Worm (Caenorhabditis elegans) whole organism, L3 larva: ENCODE data around the gene K02D10.4.

Experiments used
- ZK546.5 ChIP-seq: sonication (generic microtip); optimal IDR thresholded peaks from 2 replicates; lab custom pipeline; 2017; ENCODE audit warnings: missing biosample characterization, missing genetic modification characterization
- aly-2 ChIP-seq: fragments of 150-350 bp; optimal IDR thresholded peaks from 2 replicates; lab custom pipeline; 2014; ENCODE audit warnings: missing biosample characterization, missing genetic modification characterization
- ceh-16 ChIP-seq: sonication (generic microtip); optimal IDR thresholded peaks from 2 replicates; lab custom pipeline; 2017; ENCODE audit warnings: missing biosample characterization, missing genetic modification characterization
- ceh-9 ChIP-seq: sonication (generic microtip); optimal IDR thresholded peaks from 2 replicates; lab custom pipeline; 2018; ENCODE audit warnings: missing biosample characterization, missing genetic modification characterization
- daf-12 ChIP-seq: fragments of 150-350 bp; optimal IDR thresholded peaks from 2 replicates; lab custom pipeline; 2014; ENCODE audit warnings: missing biosample characterization, missing genetic modification reagents, missing genetic modification characterization
- egl-27 ChIP-seq: sonication (generic microtip); optimal IDR thresholded peaks from 4 replicates; lab custom pipeline; 2017; ENCODE audit warnings: missing biosample characterization, missing genetic modification reagents, missing genetic modification characterization
- elt-2 ChIP-seq: sonication (generic microtip); optimal IDR thresholded peaks from 2 replicates; lab custom pipeline; 2016; ENCODE audit warnings: missing genetic modification reagents, mild to moderate bottlenecking, missing genetic modification characterization, missing compliant biosample characterization
- elt-3 ChIP-seq, 3 experiments: fragments of 150-350 bp in 1 of 3; sonication (generic microtip) in 2 of 3; optimal IDR thresholded peaks; 2 replicates in 2 of 3; 4 replicates in 1 of 3; lab custom pipeline; 2014 to 2017; ENCODE audit warnings: missing biosample characterization in 3 of 3, missing genetic modification characterization in 3 of 3
- fkh-10 ChIP-seq: sonication (generic microtip); optimal IDR thresholded peaks from 2 replicates; lab custom pipeline; 2017; ENCODE audit warnings: missing biosample characterization, missing genetic modification reagents, missing genetic modification characterization
- fkh-2 ChIP-seq: fragments of 150-350 bp; optimal IDR thresholded peaks from 2 replicates; lab custom pipeline; 2014; ENCODE audit warnings: missing biosample characterization, missing genetic modification reagents, missing genetic modification characterization
- fos-1 ChIP-seq: fragments of 150-350 bp; optimal IDR thresholded peaks from 2 replicates; lab custom pipeline; 2014; ENCODE audit warnings: missing biosample characterization, missing genetic modification characterization
- jun-1 ChIP-seq: fragments of 150-350 bp; optimal IDR thresholded peaks from 2 replicates; lab custom pipeline; 2014; ENCODE audit warnings: missing biosample characterization, missing genetic modification reagents, missing genetic modification characterization
- lin-15B ChIP-seq: fragments of 150-350 bp; optimal IDR thresholded peaks from 2 replicates; lab custom pipeline; 2014; ENCODE audit warnings: missing biosample characterization, missing genetic modification characterization
- lin-39 ChIP-seq: fragments of 150-350 bp; optimal IDR thresholded peaks from 2 replicates; lab custom pipeline; 2018; ENCODE audit warnings: missing biosample characterization, missing genetic modification reagents, missing genetic modification characterization
- lsy-12 ChIP-seq: sonication (generic microtip); optimal IDR thresholded peaks from 2 replicates; lab custom pipeline; 2016; ENCODE audit warnings: mild to moderate bottlenecking, missing genetic modification characterization, missing compliant biosample characterization
- mml-1 ChIP-seq: fragments of 150-350 bp; sonication (generic microtip); optimal IDR thresholded peaks from 3 replicates; lab custom pipeline; 2014; ENCODE audit warnings: missing biosample characterization, missing genetic modification characterization
- nfya-1 ChIP-seq: sonication (generic microtip); optimal IDR thresholded peaks from 2 replicates; lab custom pipeline; 2017; ENCODE audit warnings: missing genetic modification characterization, mild to moderate bottlenecking, missing compliant biosample characterization, antibody characterized with exemption, moderate library complexity; ENCODE audit not compliant: insufficient read depth
- nhr-11 ChIP-seq: fragments of 150-350 bp; optimal IDR thresholded peaks from 2 replicates; lab custom pipeline; 2014; ENCODE audit warnings: missing biosample characterization, missing genetic modification characterization
- nhr-12 ChIP-seq: fragments of 150-350 bp; optimal IDR thresholded peaks from 2 replicates; lab custom pipeline; 2014; ENCODE audit warnings: missing biosample characterization, missing genetic modification characterization
- nhr-237 ChIP-seq: fragments of 150-350 bp; optimal IDR thresholded peaks from 2 replicates; lab custom pipeline; 2014; ENCODE audit warnings: missing biosample characterization, missing genetic modification characterization
- nhr-25 ChIP-seq: sonication (generic microtip); optimal IDR thresholded peaks from 2 replicates; lab custom pipeline; 2017; ENCODE audit warnings: missing biosample characterization, missing genetic modification characterization
- nhr-28 ChIP-seq: fragments of 150-350 bp; optimal IDR thresholded peaks from 2 replicates; lab custom pipeline; 2014; ENCODE audit warnings: missing biosample characterization, missing genetic modification characterization
- nhr-43 ChIP-seq: sonication (generic microtip); optimal IDR thresholded peaks from 2 replicates; lab custom pipeline; 2016; ENCODE audit warnings: mild to moderate bottlenecking, missing genetic modification characterization, missing compliant biosample characterization; ENCODE audit not compliant: poor library complexity, severe bottlenecking
- nhr-67 ChIP-seq: fragments of 150-350 bp; optimal IDR thresholded peaks from 2 replicates; lab custom pipeline; 2014; ENCODE audit warnings: missing biosample characterization, missing genetic modification characterization
- nhr-77 ChIP-seq: fragments of 150-350 bp; optimal IDR thresholded peaks from 2 replicates; lab custom pipeline; 2014; ENCODE audit warnings: missing biosample characterization, missing genetic modification characterization
- pha-4 ChIP-seq: fragments of 150-350 bp; optimal IDR thresholded peaks from 2 replicates; lab custom pipeline; 2014; ENCODE audit warnings: missing biosample characterization, missing genetic modification reagents, missing genetic modification characterization
- pqm-1 ChIP-seq: fragments of 150-350 bp; optimal IDR thresholded peaks from 2 replicates; lab custom pipeline; 2017; ENCODE audit warnings: missing biosample characterization, missing genetic modification characterization, inconsistent platforms
- sea-2 ChIP-seq: fragments of 150-350 bp; sonication (generic microtip); optimal IDR thresholded peaks from 4 replicates; lab custom pipeline; 2014; ENCODE audit warnings: missing biosample characterization, missing genetic modification reagents, missing genetic modification characterization
- skn-1 ChIP-seq: fragments of 150-350 bp; optimal IDR thresholded peaks from 2 replicates; lab custom pipeline; 2014; ENCODE audit warnings: missing biosample characterization, missing genetic modification characterization
- snpc-4 ChIP-seq: fragments of 150-350 bp; optimal IDR thresholded peaks from 2 replicates; lab custom pipeline; 2014; ENCODE audit warnings: missing biosample characterization, missing genetic modification characterization
- tbx-2 ChIP-seq: sonication (generic microtip); optimal IDR thresholded peaks from 2 replicates; lab custom pipeline; 2016; ENCODE audit warnings: mild to moderate bottlenecking, missing genetic modification characterization, missing compliant biosample characterization
- unc-62 ChIP-seq: fragments of 150-350 bp; sonication (generic microtip); optimal IDR thresholded peaks from 4 replicates; lab custom pipeline; 2014; ENCODE audit warnings: missing biosample characterization, missing genetic modification reagents, missing genetic modification characterization
- zag-1 ChIP-seq: fragments of 150-350 bp; optimal IDR thresholded peaks from 2 replicates; lab custom pipeline; 2014; ENCODE audit warnings: missing biosample characterization, missing genetic modification characterization
- ztf-11 ChIP-seq: fragments of 150-350 bp; optimal IDR thresholded peaks from 2 replicates; lab custom pipeline; 2014; ENCODE audit warnings: missing biosample characterization, missing genetic modification characterization
- ztf-4 ChIP-seq: fragments of 150-350 bp; optimal IDR thresholded peaks from 2 replicates; lab custom pipeline; 2014; ENCODE audit warnings: missing biosample characterization, missing genetic modification characterization

K02D10.4 gene

ce11 chrIII:8744765-8745164 is 35.0 kb downstream of the K02D10.4 start:
- TF ChIP-seq lsy-12 (tag; lab: Kevin White, UChicago), result no peak
- peak; percentile 79 for TF ChIP-seq fkh-10 (GFP tag; lab: Kevin White, UChicago)
- TF ChIP-seq, all 47 proteins: peak for 1

- TF ChIP-seq ZK546.5 (tag; lab: Kevin White, UChicago), result no peak
- no peak for TF ChIP-seq fkh-2
- TF ChIP-seq elt-2 (tag; lab: Kevin White, UChicago), result no peak
- TF ChIP-seq fkh-10 (GFP tag; lab: Kevin White, UChicago), result no peak
- no peak for TF ChIP-seq tbx-2 (tag; lab: Kevin White, UChicago)
- no peak for TF ChIP-seq pha-4 (tag; lab: Kevin White, UChicago)
- TF ChIP-seq sea-2 (GFP tag; lab: Kevin White, UChicago), result no peak
- TF ChIP-seq nhr-12, result no peak
- no peak for TF ChIP-seq ztf-11 (tag; lab: Kevin White, UChicago)
- no peak for TF ChIP-seq lin-15B
- no peak for TF ChIP-seq ztf-4 (tag; lab: Kevin White, UChicago)
- no peak for TF ChIP-seq nhr-25
- TF ChIP-seq nhr-237 (tag; lab: Kevin White, UChicago), result no peak
- no peak for TF ChIP-seq pqm-1 (tag; lab: Kevin White, UChicago)
- no peak for TF ChIP-seq ceh-16
- no peak for TF ChIP-seq fos-1 (tag; lab: Kevin White, UChicago)
- no peak for TF ChIP-seq jun-1 (tag; lab: Kevin White, UChicago)
- no peak for TF ChIP-seq lin-39 (tag; lab: Kevin White, UChicago)
- TF ChIP-seq elt-3 (tag; optimal IDR thresholded peaks at IDR 0.05; lab: Kevin White, UChicago), result no peak
- TF ChIP-seq zag-1, result no peak
These were observed 35.9 kb downstream of the K02D10.4 start, which contains the start of gene ZK370.6 for ce11 chrIII:8743796-8744404. Gene ZK370.6 (minus strand): TSS chrIII:8743846.

ce11 chrIII:8742584-8742983 is 37.2 kb downstream of the K02D10.4 start:
- TF ChIP-seq elt-3 (tag; optimal IDR thresholded peaks at IDR 0.05; lab: Kevin White, UChicago), result no peak
- no peak for TF ChIP-seq nhr-77 (tag; lab: Kevin White, UChicago)
- no peak for TF ChIP-seq nhr-67 (tag; lab: Kevin White, UChicago)
- no peak for TF ChIP-seq nhr-43 (tag; lab: Kevin White, UChicago)
- no peak for TF ChIP-seq nhr-11 (tag; lab: Kevin White, UChicago)
- TF ChIP-seq pqm-1 (tag; lab: Kevin White, UChicago), result no peak
- no peak for TF ChIP-seq mml-1 (tag; lab: Kevin White, UChicago)
- TF ChIP-seq nhr-28 (tag; lab: Kevin White, UChicago), result no peak
- no peak for TF ChIP-seq fkh-2
- no peak for TF ChIP-seq nhr-237 (tag; lab: Kevin White, UChicago)
- TF ChIP-seq snpc-4 (tag; lab: Kevin White, UChicago), result no peak
- no peak for TF ChIP-seq nfya-1 (tag; lab: Kevin White, UChicago)
- TF ChIP-seq ztf-11 (tag; lab: Kevin White, UChicago), result no peak
- TF ChIP-seq nhr-12, result no peak

- TF ChIP-seq daf-12 (tag; lab: Kevin White, UChicago), result no peak
- TF ChIP-seq egl-27 (tag; lab: Kevin White, UChicago), result no peak
- no peak for TF ChIP-seq lin-39 (tag; lab: Kevin White, UChicago)
- TF ChIP-seq pqm-1 (tag; lab: Kevin White, UChicago), result no peak
- TF ChIP-seq fkh-10 (GFP tag; lab: Kevin White, UChicago), result no peak
- no peak for TF ChIP-seq unc-62 (GFP tag; lab: Kevin White, UChicago)
- no peak for TF ChIP-seq aly-2 (tag; lab: Kevin White, UChicago)
- TF ChIP-seq ceh-9 (tag; lab: Kevin White, UChicago), result no peak
- TF ChIP-seq skn-1 (tag; lab: Kevin White, UChicago), result no peak
These were observed 37.9 kb downstream of the K02D10.4 start for ce11 chrIII:8741955-8742354.
